Worm (Caenorhabditis elegans): ENCODE measurements around the gene ZK721.3.

ZK721.3 gene

DNA sequence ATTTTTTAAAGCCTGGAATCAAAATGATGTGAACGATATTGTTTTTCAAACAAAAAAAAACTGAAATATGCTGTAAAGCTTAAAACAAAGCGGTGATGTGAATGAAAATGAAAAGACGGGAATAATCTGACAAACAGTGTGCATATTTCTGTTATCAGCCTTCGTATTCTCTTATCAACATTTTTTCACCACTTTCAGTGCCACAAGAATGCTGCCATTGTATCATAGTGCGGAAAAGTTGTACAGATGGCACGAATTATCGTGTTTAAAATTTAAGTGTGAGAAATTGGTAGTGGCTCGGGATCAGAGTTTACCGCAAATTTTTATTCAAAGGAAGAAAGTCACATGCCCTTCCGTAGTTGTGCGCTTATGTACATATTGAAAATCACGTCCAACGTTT, 40.1 kb downstream of the ZK721.3 start, which contains the start of gene ifd-1 (continued):
- TF ChIP-seq nhr-12 (tag; optimal IDR thresholded peaks at IDR 0.05): no peak
- TF ChIP-seq crh-2 (tag; optimal IDR thresholded peaks at IDR 0.05): peak; percentile 54
- no peak for TF ChIP-seq lin-39 (tag; optimal IDR thresholded peaks at IDR 0.05)
- TF ChIP-seq unc-62 (GFP tag; optimal IDR thresholded peaks at IDR 0.05): no peak
- TF ChIP-seq alr-1 (tag; optimal IDR thresholded peaks at IDR 0.05): no peak
- TF ChIP-seq unc-39 (tag; optimal IDR thresholded peaks at IDR 0.05): no peak

DNA sequence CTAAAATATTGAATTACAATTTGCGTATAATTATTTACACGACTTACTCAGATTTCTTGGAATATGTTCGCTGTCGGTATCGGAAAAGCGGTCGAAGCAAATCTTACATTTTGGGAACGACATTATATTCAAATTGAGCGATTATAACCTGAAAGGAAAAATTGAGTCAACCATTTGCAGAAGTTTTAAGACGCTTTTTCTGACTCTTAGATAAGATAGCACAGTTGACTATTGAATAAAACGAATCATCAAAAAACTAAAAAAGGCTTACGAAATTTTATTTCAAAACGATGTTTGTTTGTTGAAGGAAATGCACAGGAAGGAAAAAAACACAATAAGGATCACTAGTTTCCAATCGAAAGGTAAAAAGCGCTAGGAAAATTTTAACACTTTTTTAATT, 44.0 kb downstream of the ZK721.3 start, which contains the start of gene rcs-1:
Gene rcs-1, minus strand, starts transcription at position 176 of the 400 bp plus-strand sequence.
- no peak for TF ChIP-seq ztf-1 (GFP tag; conservative IDR thresholded peaks at IDR 0.05)
- no peak for TF ChIP-seq ama-1 (optimal IDR thresholded peaks at IDR 0.05)
- TF ChIP-seq fos-1 (tag; optimal IDR thresholded peaks at IDR 0.05): peak; percentile 71
- TF ChIP-seq snpc-4 (tag; optimal IDR thresholded peaks at IDR 0.05): no peak
- no peak for TF ChIP-seq nhr-237 (tag; optimal IDR thresholded peaks at IDR 0.05)

DNA sequence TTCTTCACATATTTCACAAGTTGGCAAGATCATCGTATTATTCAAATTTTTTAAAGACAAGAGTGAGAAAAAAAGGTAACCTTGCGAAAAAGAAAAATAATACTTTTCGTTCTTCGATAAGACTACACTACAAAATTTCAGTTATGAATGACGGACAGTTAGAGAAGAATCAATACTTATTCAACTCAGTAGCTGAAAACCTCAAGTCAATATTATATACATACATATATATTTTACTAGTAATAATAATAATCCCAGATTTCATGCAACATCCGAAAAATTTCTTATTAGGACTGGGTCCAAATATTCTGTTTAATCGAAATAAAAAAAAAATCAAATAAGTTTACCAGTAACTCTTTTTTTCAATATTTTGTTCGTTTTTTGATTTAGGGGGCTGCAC, 46.8 kb downstream of the ZK721.3 start, which contains the start of gene C28G1.6:
Gene C28G1.6, minus strand, starts transcription at position 101 of the 400 bp plus-strand sequence.
- TF ChIP-seq fos-1 (tag; optimal IDR thresholded peaks at IDR 0.05) (peak; percentile 11), ceh-16 (tag; optimal IDR thresholded peaks at IDR 0.05) (no peak)

DNA sequence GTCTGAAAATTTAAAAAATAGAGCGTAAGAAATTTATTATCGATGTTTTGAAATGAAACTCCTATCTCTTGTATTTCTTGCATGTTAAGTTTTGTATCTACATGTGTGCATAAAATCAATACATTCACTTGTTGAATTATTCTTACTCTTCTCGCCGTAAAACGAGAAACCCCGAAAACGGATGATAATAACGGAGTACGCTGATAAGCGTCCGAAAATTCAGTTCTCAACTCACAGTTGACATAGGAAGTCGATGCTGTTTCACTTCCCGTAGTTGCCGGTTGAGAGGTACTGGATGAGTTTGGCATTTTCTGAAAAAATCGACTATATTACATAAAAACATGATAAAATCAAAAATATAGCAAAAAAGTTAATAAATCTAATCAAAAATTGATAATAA, 51.1 kb downstream of the ZK721.3 start, which contains the start of gene sec-15:
Gene sec-15, minus strand, starts transcription at position 311 of the 400 bp plus-strand sequence.
- no peak for TF ChIP-seq unc-62 (GFP tag; optimal IDR thresholded peaks at IDR 0.05)

DNA sequence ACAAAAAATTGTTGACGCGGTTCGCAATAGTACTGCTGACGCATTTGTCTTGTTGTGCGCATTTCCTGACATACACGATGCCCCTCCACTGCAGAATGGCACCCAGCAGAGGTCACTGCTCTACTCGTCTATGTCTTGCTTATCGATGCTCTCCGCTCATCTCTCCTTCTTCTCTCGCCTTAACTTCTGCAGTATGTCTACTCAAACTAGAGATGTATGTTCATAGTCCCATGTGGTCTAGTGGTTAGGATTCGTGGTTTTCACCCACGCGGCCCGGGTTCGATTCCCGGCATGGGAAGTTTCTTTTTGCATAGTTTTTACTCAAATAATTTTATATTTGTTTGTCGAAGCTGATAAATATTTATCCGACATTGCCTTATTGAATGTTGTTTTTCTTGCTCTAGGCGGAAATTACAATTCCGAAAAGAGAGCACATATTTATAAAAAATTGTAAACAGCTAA, 51.6 kb downstream of the ZK721.3 start, which contains the start of gene C28G1.2:
Gene C28G1.2, plus strand, starts transcription at position 130 of the 462 bp plus-strand sequence.
- peak; percentile 69 for TF ChIP-seq nhr-11 (tag; optimal IDR thresholded peaks at IDR 0.05)
- peak; percentile 28 for TF ChIP-seq ceh-16 (tag; optimal IDR thresholded peaks at IDR 0.05)
- TF ChIP-seq lin-39 (tag; optimal IDR thresholded peaks at IDR 0.05): peak; percentile 57
- TF ChIP-seq nhr-237 (tag; optimal IDR thresholded peaks at IDR 0.05): peak; percentile 8
- peak; percentile 95 for TF ChIP-seq sma-9 (GFP tag; optimal IDR thresholded peaks at IDR 0.05)
- TF ChIP-seq sma-9 (tag; optimal IDR thresholded peaks at IDR 0.05): no peak
- TF ChIP-seq nhr-12 (tag; optimal IDR thresholded peaks at IDR 0.05): no peak
- TF ChIP-seq mbf-1 (tag; optimal IDR thresholded peaks at IDR 0.05): no peak
- TF ChIP-seq F13H6.1 (tag; optimal IDR thresholded peaks at IDR 0.05): peak; percentile 95
- TF ChIP-seq C34F6.9 (tag; optimal IDR thresholded peaks at IDR 0.05): peak; percentile 90
- TF ChIP-seq blmp-1 (tag; optimal IDR thresholded peaks at IDR 0.05; ENCODE audit: insufficient read depth): peak; percentile 58
- peak; percentile 81 for TF ChIP-seq Y55F3AM.14 (GFP tag; optimal IDR thresholded peaks at IDR 0.05)
- peak; percentile 45 for TF ChIP-seq nhr-10 (tag; optimal IDR thresholded peaks at IDR 0.05)
- no peak for TF ChIP-seq unc-39 (tag; optimal IDR thresholded peaks at IDR 0.05)
- TF ChIP-seq unc-55 (GFP tag; optimal IDR thresholded peaks at IDR 0.05): peak; percentile 91
- peak; percentile 95 for TF ChIP-seq nhr-6 (tag; optimal IDR thresholded peaks at IDR 0.05)
- peak; percentile 84 for TF ChIP-seq lin-13 (GFP tag; optimal IDR thresholded peaks at IDR 0.05)
- TF ChIP-seq nhr-77 (tag; optimal IDR thresholded peaks at IDR 0.05): peak; percentile 38
- peak; percentile 62 for TF ChIP-seq peb-1 (tag; optimal IDR thresholded peaks at IDR 0.05)
- TF ChIP-seq zag-1 (tag; optimal IDR thresholded peaks at IDR 0.05): peak; percentile 59
- peak; percentile 29 for TF ChIP-seq ztf-11 (tag; optimal IDR thresholded peaks at IDR 0.05)
- peak; percentile 57 for TF ChIP-seq snpc-4 (tag; optimal IDR thresholded peaks at IDR 0.05)
- TF ChIP-seq elt-1 (tag; optimal IDR thresholded peaks at IDR 0.05): no peak
- no peak for TF ChIP-seq alr-1 (tag; optimal IDR thresholded peaks at IDR 0.05)
- no peak for TF ChIP-seq ztf-1 (GFP tag; conservative IDR thresholded peaks at IDR 0.05)
- peak; percentile 44 to 85 for TF ChIP-seq mdl-1 (tag; optimal IDR thresholded peaks at IDR 0.05)
- peak; percentile 80 for TF ChIP-seq gmeb-1 (tag; optimal IDR thresholded peaks at IDR 0.05)
- peak; percentile 92 for TF ChIP-seq nhr-21 (tag; optimal IDR thresholded peaks at IDR 0.05)
- no peak for TF ChIP-seq aly-2 (tag; optimal IDR thresholded peaks at IDR 0.05)
- peak; percentile 90 for TF ChIP-seq nhr-25 (tag; optimal IDR thresholded peaks at IDR 0.05)
- peak; percentile 84 to 93 for TF ChIP-seq lsy-2 (tag; optimal IDR thresholded peaks at IDR 0.05)
- TF ChIP-seq sem-4 (tag; optimal IDR thresholded peaks at IDR 0.05): peak; percentile 84
- peak; percentile 94 for TF ChIP-seq egl-27 (tag; optimal IDR thresholded peaks at IDR 0.05)
- TF ChIP-seq nhr-129 (tag; optimal IDR thresholded peaks at IDR 0.05): peak; percentile 97
- TF ChIP-seq unc-62 (GFP tag; optimal IDR thresholded peaks at IDR 0.05): peak; percentile 44
- TF ChIP-seq nhr-23 (tag; optimal IDR thresholded peaks at IDR 0.05): no peak
- peak; percentile 9 for TF ChIP-seq ceh-82 (tag; optimal IDR thresholded peaks at IDR 0.05)
- no peak for TF ChIP-seq ZK546.5 (tag; optimal IDR thresholded peaks at IDR 0.05)
- no peak for TF ChIP-seq dmd-4 (tag; optimal IDR thresholded peaks at IDR 0.05)
- TF ChIP-seq sma-3 (GFP tag; optimal IDR thresholded peaks at IDR 0.05): peak; percentile 91
- TF ChIP-seq mab-5 (tag; optimal IDR thresholded peaks at IDR 0.05): peak; percentile 92
- peak; percentile 85 for TF ChIP-seq lin-11 (tag; optimal IDR thresholded peaks at IDR 0.05)

Data from whole organism, L2 larva.